Fruit fly (Drosophila melanogaster): ENCODE measurements around the gene CG17568.
A peak's percentile ranks its signal among the peaks of the same experiment; 100 is the strongest.

CG17568 gene

DNA sequence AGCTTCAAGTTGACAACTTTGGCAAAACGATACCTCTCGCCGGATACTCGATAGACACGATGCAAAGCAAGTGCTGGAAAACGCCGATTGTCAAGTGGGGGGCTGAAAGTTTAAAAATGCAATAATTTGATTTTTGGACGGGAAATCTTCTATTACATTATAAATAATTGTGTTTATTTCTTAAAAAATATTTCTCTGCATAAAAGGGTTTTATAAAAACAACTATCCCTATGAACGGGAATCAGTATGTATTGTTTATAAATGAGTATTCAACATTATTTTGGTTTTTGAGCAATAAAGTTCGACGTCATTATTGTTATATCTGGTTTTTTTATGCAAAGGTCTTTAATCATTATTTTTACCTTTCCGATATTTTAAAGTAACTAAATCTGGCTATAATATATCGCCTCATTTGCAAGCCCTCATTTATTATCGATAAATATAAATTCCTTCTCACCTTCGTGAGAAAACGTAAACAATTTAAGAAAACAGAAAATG is 49.5 kb downstream of the CG17568 start, which contains the start of the genes AsnRS and DCTN6-p27 (continued):
- no peak for TF ChIP-seq tll (GFP tag; optimal IDR thresholded peaks at IDR 0.05)
- peak; percentile 66 for TF ChIP-seq CG7556 (GFP tag; optimal IDR thresholded peaks at IDR 0.05)
- TF ChIP-seq stwl (tag; optimal IDR thresholded peaks at IDR 0.05): peak; percentile 69
- TF ChIP-seq NfI (GFP tag; optimal IDR thresholded peaks at IDR 0.05): peak; percentile 79
- TF ChIP-seq B-H1 (GFP tag; IDR thresholded peaks at IDR 0.05): peak; percentile 28; the same call in 1 of the 3 replicates
- TF ChIP-seq pita (GFP tag; optimal IDR thresholded peaks at IDR 0.05): no peak
- peak; percentile 49 for TF ChIP-seq ems (GFP tag; optimal IDR thresholded peaks at IDR 0.05)
- TF ChIP-seq CG9609 (GFP tag; optimal IDR thresholded peaks at IDR 0.05): peak; percentile 39
- peak; percentile 37 for TF ChIP-seq Atf-2 (GFP tag; optimal IDR thresholded peaks at IDR 0.05)
- peak; percentile 82 for TF ChIP-seq CG30403 (GFP tag; optimal IDR thresholded peaks at IDR 0.05)
- TF ChIP-seq gt (GFP tag; IDR thresholded peaks at IDR 0.05): no peak
- TF ChIP-seq Spps (tag; optimal IDR thresholded peaks at IDR 0.05): peak; percentile 1
- no peak for TF ChIP-seq peb (GFP tag; IDR thresholded peaks at IDR 0.05)
- peak; percentile 76 for TF ChIP-seq CG4617 (GFP tag; optimal IDR thresholded peaks at IDR 0.05; ENCODE audit: borderline replicate concordance)
- TF ChIP-seq lbe (GFP tag; optimal IDR thresholded peaks at IDR 0.05): peak; percentile 51
- TF ChIP-seq CG3065 (GFP tag; optimal IDR thresholded peaks at IDR 0.05): no peak
- TF ChIP-seq CG4282 (GFP tag; optimal IDR thresholded peaks at IDR 0.05): no peak
- TF ChIP-seq CG2889 (GFP tag; IDR thresholded peaks at IDR 0.05): no peak
- no peak for TF ChIP-seq eve (GFP tag; optimal IDR thresholded peaks at IDR 0.05)
- peak; percentile 2 for TF ChIP-seq fd102C (GFP tag; optimal IDR thresholded peaks at IDR 0.05)
- no peak for TF ChIP-seq nau (GFP tag; optimal IDR thresholded peaks at IDR 0.05)
- peak; percentile 60 for TF ChIP-seq Fer1 (GFP tag; optimal IDR thresholded peaks at IDR 0.05)
- peak; percentile 57 for TF ChIP-seq CG13624 (GFP tag; optimal IDR thresholded peaks at IDR 0.05)
- no peak for TF ChIP-seq chm (GFP tag; IDR thresholded peaks at IDR 0.05)
- TF ChIP-seq jumu (GFP tag; optimal IDR thresholded peaks at IDR 0.05): peak; percentile 40
- peak; percentile 64 for TF ChIP-seq Sox102F (GFP tag; optimal IDR thresholded peaks at IDR 0.05)
- peak; percentile 63; the same call in 1 of the 2 replicates for TF ChIP-seq CG6272 (GFP tag; IDR thresholded peaks at IDR 0.05)
- TF ChIP-seq CG18764 (GFP tag; optimal IDR thresholded peaks at IDR 0.05): peak; percentile 61
- TF ChIP-seq fru (optimal IDR thresholded peaks at IDR 0.05): no peak
- TF ChIP-seq Camta (GFP tag; optimal IDR thresholded peaks at IDR 0.05): peak; percentile 74
- peak; percentile 68 for TF ChIP-seq unc-4 (GFP tag; IDR thresholded peaks at IDR 0.05; ENCODE audit: partially characterized antibody)
- TF ChIP-seq knrl (GFP tag; IDR thresholded peaks at IDR 0.05; ENCODE audit: partially characterized antibody): peak; percentile 75; the same call in 2 of the 3 replicates
- TF ChIP-seq ind (GFP tag; optimal IDR thresholded peaks at IDR 0.05): peak; percentile 79
- TF ChIP-seq D (optimal IDR thresholded peaks at IDR 0.05): no peak
- TF ChIP-seq D (GFP tag; optimal IDR thresholded peaks at IDR 0.05): peak; percentile 48
- TF ChIP-seq BEAF-32 (GFP tag; optimal IDR thresholded peaks at IDR 0.05): peak; percentile 87
- TF ChIP-seq Nf-YA (GFP tag; IDR thresholded peaks at IDR 0.05): no peak; the same call in 1 of the 2 replicates
- no peak for TF ChIP-seq sqz (GFP tag; optimal IDR thresholded peaks at IDR 0.05)
- 0 out of 3 replicates have a peak, but pooled peaks have one; percentile 25 for TF ChIP-seq sr (GFP tag; IDR thresholded peaks at IDR 0.05)
- no peak for TF ChIP-seq yki (optimal IDR thresholded peaks at IDR 0.05)
- TF ChIP-seq Gug (GFP tag; IDR thresholded peaks at IDR 0.05): peak; percentile 81
- TF ChIP-seq aop (GFP tag; IDR thresholded peaks at IDR 0.05): no peak
- peak; percentile 39 for TF ChIP-seq ewg (GFP tag; optimal IDR thresholded peaks at IDR 0.05)
- TF ChIP-seq CG6175 (GFP tag; IDR thresholded peaks at IDR 0.05): no peak
- no peak for TF ChIP-seq CG31388 (GFP tag; optimal IDR thresholded peaks at IDR 0.05)
- TF ChIP-seq gsb (GFP tag; IDR thresholded peaks at IDR 0.05): no peak
- no peak for TF ChIP-seq CG5180 (GFP tag; optimal IDR thresholded peaks at IDR 0.05)
- peak; percentile 82 for TF ChIP-seq Scr (GFP tag; IDR thresholded peaks at IDR 0.05; ENCODE audit: partially characterized antibody)
- peak; percentile 71; the same call in 2 of the 3 replicates for TF ChIP-seq CG14860 (GFP tag; IDR thresholded peaks at IDR 0.05; ENCODE audit: partially characterized antibody)
- no peak for TF ChIP-seq abd-A (tag; optimal IDR thresholded peaks at IDR 0.05)
- peak; percentile 94 for TF ChIP-seq sens (GFP tag)
